Worm (Caenorhabditis elegans) whole organism, L2 larva: ENCODE measurements around the gene nhr-135.

Source experiments
- F13H6.1 ChIP-seq: sonication (generic microtip); optimal IDR thresholded peaks from 2 replicates; lab custom pipeline; 2016; ENCODE audit warnings: missing genetic modification characterization, missing compliant biosample characterization
- aly-2 ChIP-seq: fragments of 150-350 bp; optimal IDR thresholded peaks from 2 replicates; lab custom pipeline; 2014; ENCODE audit warnings: missing biosample characterization, missing genetic modification characterization
- elt-3 ChIP-seq: sonication (generic microtip); optimal IDR thresholded peaks from 2 replicates; lab custom pipeline; 2017; ENCODE audit warnings: missing biosample characterization, missing genetic modification characterization
- fos-1 ChIP-seq: fragments of 150-350 bp; optimal IDR thresholded peaks from 2 replicates; lab custom pipeline; 2014; ENCODE audit warnings: missing biosample characterization, missing genetic modification characterization
- mab-5 ChIP-seq: fragments of 150-350 bp; optimal IDR thresholded peaks from 2 replicates; lab custom pipeline; 2014; ENCODE audit warnings: missing biosample characterization, missing genetic modification characterization
- nhr-11 ChIP-seq: fragments of 150-350 bp; optimal IDR thresholded peaks from 2 replicates; lab custom pipeline; 2014; ENCODE audit warnings: missing biosample characterization, missing genetic modification characterization
- nhr-12 ChIP-seq: fragments of 150-350 bp; optimal IDR thresholded peaks from 2 replicates; lab custom pipeline; 2014; ENCODE audit warnings: missing biosample characterization, missing genetic modification characterization
- nhr-77 ChIP-seq: fragments of 150-350 bp; optimal IDR thresholded peaks from 2 replicates; lab custom pipeline; 2014; ENCODE audit warnings: missing biosample characterization, missing genetic modification characterization
- snpc-4 ChIP-seq: fragments of 150-350 bp; optimal IDR thresholded peaks from 2 replicates; lab custom pipeline; 2014; ENCODE audit warnings: missing biosample characterization, missing genetic modification characterization
- unc-62 ChIP-seq: fragments of 150-350 bp; optimal IDR thresholded peaks from 2 replicates; lab custom pipeline; 2014; ENCODE audit warnings: missing biosample characterization, missing genetic modification reagents, missing genetic modification characterization
- zag-1 ChIP-seq: fragments of 150-350 bp; optimal IDR thresholded peaks from 2 replicates; lab custom pipeline; 2014; ENCODE audit warnings: missing biosample characterization, missing genetic modification characterization

DNA sequence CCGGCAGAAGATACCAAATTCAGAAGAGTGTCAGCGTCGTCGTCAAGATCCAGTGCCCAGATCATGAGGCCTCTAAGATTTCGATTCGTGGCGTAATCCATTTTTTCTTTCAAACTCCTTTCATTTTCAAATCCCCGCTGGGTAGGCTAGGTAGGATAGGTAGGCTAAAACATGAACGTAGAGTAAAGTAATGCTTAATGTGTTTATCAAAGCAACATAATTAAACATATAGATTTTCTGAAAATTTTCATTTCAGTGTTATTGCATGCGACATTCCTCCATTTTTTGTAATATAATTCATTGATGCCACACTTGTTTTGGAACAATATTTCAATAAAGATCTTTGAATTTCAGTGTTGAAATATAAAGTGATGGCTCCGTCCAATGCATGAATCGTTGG, 35.9 kb upstream of the nhr-135 start, which contains the start of gene T01C4.8:
- TF ChIP-seq elt-3 = no peak
- no peak for TF ChIP-seq nhr-11 (tag; lab: Kevin White, UChicago)
- no peak for TF ChIP-seq fos-1
- TF ChIP-seq mab-5 = no peak
- TF ChIP-seq snpc-4 (tag; lab: Kevin White, UChicago) = no peak
- TF ChIP-seq nhr-77 (tag; lab: Kevin White, UChicago) = no peak
- no peak for TF ChIP-seq aly-2 (tag; lab: Kevin White, UChicago)
- TF ChIP-seq unc-62 = no peak
- no peak for TF ChIP-seq F13H6.1
- no peak for TF ChIP-seq zag-1 (tag; lab: Kevin White, UChicago)
- no peak for TF ChIP-seq nhr-12
